Worm (Caenorhabditis elegans) whole organism, L2 larva: ENCODE measurements around the gene T04C9.3.

Source experiments
- ama-1 ChIP-seq: fragments of 150-350 bp; optimal IDR thresholded peaks from 2 replicates; lab custom pipeline; 2018; ENCODE audit warnings: inconsistent platforms
- ceh-82 ChIP-seq: fragments of 150-350 bp; optimal IDR thresholded peaks from 2 replicates; lab custom pipeline; 2014; ENCODE audit warnings: missing biosample characterization, missing genetic modification characterization
- lin-13 ChIP-seq: fragments of 150-350 bp; optimal IDR thresholded peaks from 2 replicates; lab custom pipeline; 2014; ENCODE audit warnings: missing biosample characterization, missing genetic modification reagents, missing genetic modification characterization

DNA sequence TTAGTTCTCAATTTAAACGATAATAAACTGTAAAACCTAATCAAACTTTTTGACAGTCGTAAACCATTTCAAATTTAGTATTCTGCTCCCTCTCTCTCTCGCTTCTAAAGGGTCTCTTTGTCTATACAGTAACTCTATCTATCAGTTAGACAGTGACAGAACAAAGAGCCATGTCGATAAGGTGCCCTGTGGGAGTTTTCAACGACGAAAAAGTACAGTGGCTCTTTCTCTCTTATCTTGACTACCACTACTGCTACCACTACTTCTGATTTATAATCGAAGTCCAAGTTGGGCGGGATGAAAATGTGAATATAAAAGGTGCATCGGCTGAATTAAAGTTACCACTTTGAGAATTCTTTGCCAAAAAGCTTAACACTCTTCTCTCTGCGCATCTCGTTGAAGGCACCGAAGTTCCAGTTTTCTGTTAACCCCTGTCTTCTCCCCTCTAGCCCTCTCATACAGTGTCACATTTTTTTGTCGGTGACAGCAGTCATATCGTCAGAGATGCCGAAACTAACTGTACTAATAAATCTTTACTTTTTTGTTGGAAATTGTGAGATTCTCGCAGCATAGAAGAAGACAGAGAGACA lies 34.6 kb upstream of the T04C9.3 start:
- no peak for TF ChIP-seq ama-1 (lab: Kevin White, UChicago)
- no peak for TF ChIP-seq lin-13 (GFP tag; lab: Kevin White, UChicago)
- TF ChIP-seq ceh-82: no peak
